Fruit fly (Drosophila melanogaster) whole organism, embryonic: Measurements from ENCODE around the gene GluProRS.
A peak's percentile ranks its signal among the peaks of the same experiment; 100 is the strongest.

Experiments
- CG10209 ChIP-seq: fragments of 200-800 bp; sonication (Bioruptor generic); optimal IDR thresholded peaks from 3 replicates; lab custom pipeline; 2017; ENCODE audit warnings: missing biosample characterization, mild to moderate bottlenecking, missing genetic modification characterization, missing genetic modification reagents
- CG1024 ChIP-seq: fragments of 200-800 bp; sonication (Bioruptor generic); IDR thresholded peaks from 2 replicates; pipeline ENCODE4 v1.3.6; 2022; ENCODE audit warnings: missing biosample characterization, missing genetic modification characterization
- CG10267 ChIP-seq: fragments of 200-800 bp; sonication (Bioruptor generic); optimal IDR thresholded peaks from 2 replicates; lab custom pipeline; 2018; ENCODE audit warnings: missing biosample characterization, mild to moderate bottlenecking, missing genetic modification characterization, moderate library complexity
- CG10959 ChIP-seq: fragments of 200-800 bp; sonication (Bioruptor generic); IDR thresholded peaks from 2 replicates; pipeline ENCODE4 v1.3.6; 2022; ENCODE audit warnings: missing biosample characterization, missing genetic modification characterization
- CG11085 ChIP-seq: fragments of 200-800 bp; sonication (Bioruptor generic); IDR thresholded peaks from 2 replicates; pipeline ENCODE4 v1.3.6; 2022; ENCODE audit warnings: missing biosample characterization, missing genetic modification characterization
- CG11696 ChIP-seq: fragments of 200-800 bp; sonication (Bioruptor generic); IDR thresholded peaks from 2 replicates; pipeline ENCODE4 v1.3.6; 2022; ENCODE audit warnings: missing biosample characterization, missing genetic modification characterization
- CG12219 ChIP-seq: fragments of 200-800 bp; sonication (Bioruptor generic); optimal IDR thresholded peaks from 3 replicates; lab custom pipeline; 2018; ENCODE audit warnings: missing biosample characterization, mild to moderate bottlenecking, missing genetic modification characterization
- CG12299 ChIP-seq: fragments of 200-800 bp; sonication (Bioruptor generic); optimal IDR thresholded peaks from 2 replicates; lab custom pipeline; 2018; ENCODE audit warnings: missing biosample characterization, mild to moderate bottlenecking, missing genetic modification characterization
- CG12942 ChIP-seq: fragments of 200-800 bp; sonication (Bioruptor generic); optimal IDR thresholded peaks from 3 replicates; lab custom pipeline; 2016; ENCODE audit warnings: missing biosample characterization, missing genetic modification characterization
- CG13775 ChIP-seq: fragments of 200-800 bp; sonication (Bioruptor generic); optimal IDR thresholded peaks from 3 replicates; lab custom pipeline; 2017; ENCODE audit warnings: missing biosample characterization, mild to moderate bottlenecking, missing genetic modification characterization
- CG13894 ChIP-seq: fragments of 200-800 bp; sonication (Bioruptor generic); optimal IDR thresholded peaks from 3 replicates; lab custom pipeline; 2018; ENCODE audit warnings: missing biosample characterization, mild to moderate bottlenecking, missing genetic modification characterization, moderate library complexity
- CG14050 ChIP-seq: fragments of 200-800 bp; sonication (Bioruptor generic); IDR thresholded peaks from 3 replicates; pipeline ENCODE4 v1.3.6; 2022; ENCODE audit warnings: missing biosample characterization, missing genetic modification characterization
- CG1529 ChIP-seq: fragments of 200-800 bp; sonication (Bioruptor generic); optimal IDR thresholded peaks from 3 replicates; lab custom pipeline; 2018; ENCODE audit warnings: missing biosample characterization, missing genetic modification characterization
- CG17829 ChIP-seq: fragments of 200-800 bp; optimal IDR thresholded peaks from 2 replicates; lab custom pipeline; 2019; ENCODE audit warnings: missing biosample characterization, mild to moderate bottlenecking, missing genetic modification characterization, moderate library complexity
- CG17912 ChIP-seq: fragments of 200-800 bp; sonication (Bioruptor generic); optimal IDR thresholded peaks from 2 replicates; lab custom pipeline; 2018; ENCODE audit warnings: missing biosample characterization, mild to moderate bottlenecking, missing genetic modification characterization
- CG2202 ChIP-seq: fragments of 200-800 bp; sonication (Bioruptor generic); optimal IDR thresholded peaks from 2 replicates; lab custom pipeline; 2018; ENCODE audit warnings: missing biosample characterization, mild to moderate bottlenecking, missing genetic modification characterization
- CG31388 ChIP-seq: fragments of 200-800 bp; sonication (Bioruptor generic); optimal IDR thresholded peaks from 2 replicates; lab custom pipeline; 2016; ENCODE audit warnings: missing biosample characterization, missing genetic modification characterization
- CG3995 ChIP-seq: fragments of 200-800 bp; sonication (Bioruptor generic); optimal IDR thresholded peaks from 3 replicates; lab custom pipeline; 2016; ENCODE audit warnings: missing biosample characterization, missing genetic modification characterization
- CG4328 ChIP-seq: fragments of 200-800 bp; sonication (Bioruptor generic); optimal IDR thresholded peaks from 3 replicates; lab custom pipeline; 2017; ENCODE audit warnings: missing biosample characterization, missing genetic modification reagents, missing genetic modification characterization
- CG4424 ChIP-seq: fragments of 200-800 bp; sonication (Bioruptor generic); optimal IDR thresholded peaks from 3 replicates; lab custom pipeline; 2016; ENCODE audit warnings: missing biosample characterization, missing genetic modification characterization
- CG7372 ChIP-seq: fragments of 200-800 bp; sonication (Bioruptor generic); IDR thresholded peaks from 2 replicates; pipeline ENCODE4 v1.3.6; 2022; ENCODE audit warnings: missing biosample characterization, missing genetic modification characterization
- CG8478 ChIP-seq: fragments of >200 bp; optimal IDR thresholded peaks from 2 replicates; lab custom pipeline; 2018
- Dip2 ChIP-seq: fragments of 200-800 bp; sonication (Bioruptor generic); IDR thresholded peaks from 2 replicates; pipeline ENCODE4 v1.3.6; 2022; ENCODE audit warnings: missing biosample characterization, missing genetic modification characterization
- Drgx ChIP-seq: fragments of 200-800 bp; sonication (Bioruptor generic); IDR thresholded peaks from 2 replicates; pipeline ENCODE4 v1.3.6; 2022; ENCODE audit warnings: missing biosample characterization, missing genetic modification characterization
- HmgD ChIP-seq: fragments of 200-800 bp; sonication (Bioruptor generic); optimal IDR thresholded peaks from 3 replicates; lab custom pipeline; 2016; ENCODE audit warnings: missing biosample characterization, missing genetic modification characterization
- Hmx ChIP-seq: fragments of 200-800 bp; sonication (Bioruptor generic); optimal IDR thresholded peaks from 2 replicates; lab custom pipeline; 2016; ENCODE audit warnings: missing biosample characterization, missing genetic modification characterization
- Hsf ChIP-seq: fragments of 200-800 bp; sonication (Bioruptor generic); optimal IDR thresholded peaks from 3 replicates; lab custom pipeline; 2016; ENCODE audit warnings: missing biosample characterization, missing genetic modification characterization
- Jarid2 ChIP-seq: fragments of 200-800 bp; sonication (Bioruptor generic); optimal IDR thresholded peaks from 3 replicates; lab custom pipeline; 2017; ENCODE audit warnings: mild to moderate bottlenecking, missing biosample characterization, missing genetic modification reagents, missing genetic modification characterization
- Max ChIP-seq: fragments of 200-800 bp; sonication (Bioruptor generic); optimal IDR thresholded peaks from 2 replicates; lab custom pipeline; 2016; ENCODE audit warnings: missing biosample characterization, mild to moderate bottlenecking, missing genetic modification characterization
- Myb ChIP-seq: fragments of 200-800 bp; sonication (Bioruptor generic); optimal IDR thresholded peaks from 2 replicates; lab custom pipeline; 2016; ENCODE audit warnings: missing biosample characterization, missing genetic modification characterization
- Scr ChIP-seq: fragments of 200-800 bp; sonication (Bioruptor generic); IDR thresholded peaks from 2 replicates; pipeline ENCODE4 v1.3.6; 2022; ENCODE audit warnings: missing biosample characterization, missing genetic modification characterization; ENCODE audit not compliant: partially characterized antibody
- ab ChIP-seq: fragments of 200-800 bp; sonication (Bioruptor generic); optimal IDR thresholded peaks from 2 replicates; lab custom pipeline; 2016; ENCODE audit warnings: missing biosample characterization, missing genetic modification characterization
- abd-A ChIP-seq: fragments of 200-800 bp; sonication (Bioruptor generic); optimal IDR thresholded peaks from 3 replicates; lab custom pipeline; 2019; ENCODE audit warnings: missing biosample characterization, mild to moderate bottlenecking, missing genetic modification characterization, moderate library complexity
- amos ChIP-seq: fragments of 200-800 bp; sonication (Bioruptor generic); IDR thresholded peaks from 2 replicates; pipeline ENCODE4 v1.3.6; 2022; ENCODE audit warnings: missing biosample characterization, missing genetic modification characterization; ENCODE audit not compliant: partially characterized antibody
- cato ChIP-seq: fragments of 200-800 bp; sonication (Bioruptor generic); optimal IDR thresholded peaks from 2 replicates; lab custom pipeline; 2016; ENCODE audit warnings: missing biosample characterization, missing genetic modification characterization, borderline replicate concordance
- dimm ChIP-seq: fragments of 200-800 bp; sonication (Bioruptor generic); IDR thresholded peaks from 2 replicates; pipeline ENCODE4 v1.3.6; 2022; ENCODE audit warnings: missing biosample characterization, missing genetic modification characterization
- eve ChIP-seq, 2 experiments: fragments of >200 bp; optimal IDR thresholded peaks; 2 replicates each; lab custom pipeline; 2017; ENCODE audit warnings: missing biosample characterization in 2 of 2, missing genetic modification characterization in 2 of 2
- fd3F ChIP-seq: fragments of 200-800 bp; sonication (Bioruptor generic); optimal IDR thresholded peaks from 2 replicates; lab custom pipeline; 2018; ENCODE audit warnings: missing biosample characterization, mild to moderate bottlenecking, missing genetic modification characterization, moderate library complexity
- ftz-f1 ChIP-seq: fragments of 200-800 bp; sonication (Bioruptor generic); optimal IDR thresholded peaks from 2 replicates; lab custom pipeline; 2016; ENCODE audit warnings: missing biosample characterization, missing genetic modification characterization
- gt ChIP-seq: fragments of 200-800 bp; sonication (Bioruptor generic); IDR thresholded peaks from 2 replicates; pipeline ENCODE4 v1.3.6; 2022; ENCODE audit warnings: missing biosample characterization, missing genetic modification characterization
- ham ChIP-seq: fragments of 200-800 bp; sonication (Bioruptor generic); IDR thresholded peaks from 2 replicates; pipeline ENCODE4 v1.3.6; 2022; ENCODE audit warnings: missing biosample characterization, missing genetic modification characterization
- onecut ChIP-seq: fragments of 200-800 bp; sonication (Bioruptor generic); IDR thresholded peaks from 2 replicates; pipeline ENCODE4 v1.3.6; 2022; ENCODE audit warnings: missing biosample characterization, missing genetic modification characterization
- repo ChIP-seq: fragments of 200-800 bp; sonication (Bioruptor generic); optimal IDR thresholded peaks from 2 replicates; lab custom pipeline; 2016; ENCODE audit warnings: missing biosample characterization, missing genetic modification characterization
- sima ChIP-seq: fragments of 200-800 bp; sonication (Bioruptor generic); optimal IDR thresholded peaks from 2 replicates; lab custom pipeline; 2016; ENCODE audit warnings: missing biosample characterization, missing genetic modification characterization
- sug ChIP-seq: fragments of 200-800 bp; optimal IDR thresholded peaks from 2 replicates; lab custom pipeline; 2019; ENCODE audit warnings: missing biosample characterization, mild to moderate bottlenecking, missing genetic modification characterization, moderate library complexity
- tgo ChIP-seq: fragments of 200-800 bp; sonication (Bioruptor generic); IDR thresholded peaks from 3 replicates; pipeline ENCODE4 v1.3.6; 2022; ENCODE audit warnings: missing biosample characterization, missing genetic modification characterization
- trem ChIP-seq: fragments of 200-800 bp; optimal IDR thresholded peaks from 3 replicates; lab custom pipeline; 2019; ENCODE audit warnings: missing biosample characterization, mild to moderate bottlenecking, missing genetic modification characterization, moderate library complexity
- z ChIP-seq: fragments of 200-800 bp; sonication (Bioruptor generic); IDR thresholded peaks from 3 replicates; pipeline ENCODE4 v1.3.6; 2022; ENCODE audit warnings: missing biosample characterization, missing genetic modification characterization
- zen2 ChIP-seq: fragments of 200-800 bp; sonication (Bioruptor generic); IDR thresholded peaks from 3 replicates; pipeline ENCODE4 v1.3.6; 2022; ENCODE audit warnings: missing biosample characterization, missing genetic modification characterization; ENCODE audit not compliant: partially characterized antibody
- zf30C ChIP-seq: fragments of 200-800 bp; sonication (Bioruptor generic); optimal IDR thresholded peaks from 3 replicates; lab custom pipeline; 2018; ENCODE audit warnings: missing biosample characterization, mild to moderate bottlenecking, missing genetic modification characterization

Gene GluProRS

dm6 chr3R:23992823-23993797, 34.9 kb upstream of the GluProRS start, which contains the start of the genes Epp and Rab7 (continued):
- TF ChIP-seq CG2202 (tag; lab: Kevin White, UChicago) (peak; percentile 3), eve (GFP tag; optimal IDR thresholded peaks at IDR 0.05; lab: Kevin White, UChicago) (no peak), Hmx (GFP tag; lab: Kevin White, UChicago) (no peak), CG4328 (GFP tag; lab: Kevin White, UChicago) (no peak), CG13775 (no peak), onecut (GFP tag; lab: Robert Waterston, UW) (no peak; the same call in 1 of the 2 replicates), ab (GFP tag; lab: Kevin White, UChicago) (no peak), Scr (GFP tag; lab: Robert Waterston, UW) (peak; percentile 92), zf30C (GFP tag; lab: Kevin White, UChicago) (no peak), sug (peak; percentile 54), CG31388 (no peak), amos (GFP tag; lab: Robert Waterston, UW) (peak; percentile 95), Drgx (GFP tag; lab: Robert Waterston, UW) (no peak; the same call in 1 of the 2 replicates), trem (tag; lab: Kevin White, UChicago) (peak; percentile 54), CG17829 (tag; lab: Kevin White, UChicago) (peak; percentile 36), CG11085 (GFP tag; lab: Robert Waterston, UW) (no peak; the same call in 1 of the 2 replicates), Myb (peak; percentile 46), gt (GFP tag; lab: Robert Waterston, UW) (no peak), CG8478 (lab: Kevin White, UChicago) (no peak), cato (GFP tag; lab: Kevin White, UChicago) (no peak), abd-A (no peak), fd3F (no peak), CG1529 (GFP tag; lab: Kevin White, UChicago) (no peak), Dip2 (no peak), repo (peak; percentile 7), Jarid2 (GFP tag; lab: Kevin White, UChicago) (no peak), CG1024 (GFP tag; lab: Robert Waterston, UW) (no peak), CG12219 (GFP tag; lab: Kevin White, UChicago) (no peak), CG10267 (peak; percentile 96), CG4424 (no peak), ham (no peak), dimm (GFP tag; lab: Robert Waterston, UW) (no peak), sima (no peak), CG12942 (GFP tag; lab: Kevin White, UChicago) (peak; percentile 41), CG7372 (GFP tag; lab: Robert Waterston, UW) (0 out of 2 replicates have a peak, but pooled peaks have one; percentile 27), CG13894 (no peak), CG3995 (GFP tag; lab: Kevin White, UChicago) (peak; percentile 53), CG10959 (GFP tag; lab: Robert Waterston, UW) (no peak), z (no peak), CG14050 (GFP tag; lab: Robert Waterston, UW) (no peak), HmgD (peak; percentile 77), Hsf (GFP tag; lab: Kevin White, UChicago) (peak; percentile 7), CG12299 (tag; lab: Kevin White, UChicago) (peak; percentile 62), tgo (GFP tag; lab: Robert Waterston, UW) (no peak), ftz-f1 (GFP tag; lab: Kevin White, UChicago) (no peak), Max (peak; percentile 1), zen2 (GFP tag; lab: Robert Waterston, UW) (peak; percentile 94), CG17912 (peak; percentile 22), CG10209 (GFP tag; lab: Kevin White, UChicago) (no peak), CG11696 (GFP tag; lab: Robert Waterston, UW) (no peak)
